Fruit fly (Drosophila melanogaster): ENCODE measurements around the gene CG31036.

Gene CG31036

dm6 chr3R:29861432-29862249, 46.3 kb upstream of the CG31036 start, which contains the start of the genes CG15514 and RpS8 (continued):
- peak; percentile 1 for TF ChIP-seq NK7.1 (GFP tag; optimal IDR thresholded peaks at IDR 0.05)
- TF ChIP-seq caup (GFP tag; optimal IDR thresholded peaks at IDR 0.05; ENCODE audit: severe bottlenecking), result peak; percentile 86

- TF ChIP-seq chinmo (GFP tag; IDR thresholded peaks at IDR 0.05; ENCODE audit: partially characterized antibody) (0 out of 4 replicates have a peak, but pooled peaks have one; percentile 22), dysf (GFP tag; IDR thresholded peaks at IDR 0.05) (0 out of 3 replicates have a peak, but pooled peaks have one; percentile 33), Med (GFP tag) (peak; percentile 70), gsb (GFP tag; IDR thresholded peaks at IDR 0.05) (no peak), nerfin-1 (tag; optimal IDR thresholded peaks at IDR 0.05) (no peak), sob (GFP tag; IDR thresholded peaks at IDR 0.05) (peak; percentile 15; the same call in 1 of the 2 replicates), Atf6 (GFP tag; IDR thresholded peaks at IDR 0.05) (0 out of 2 replicates have a peak, but pooled peaks have one; percentile 18), Ada2b (GFP tag; IDR thresholded peaks at IDR 0.05) (no peak), CG16779 (GFP tag; IDR thresholded peaks at IDR 0.05) (peak; percentile 28; the same call in 1 of the 2 replicates), CG34376 (GFP tag; optimal IDR thresholded peaks at IDR 0.05) (no peak), zfh1 (GFP tag; IDR thresholded peaks at IDR 0.05) (peak; percentile 11; the same call in 1 of the 3 replicates), CG6791 (GFP tag; IDR thresholded peaks at IDR 0.05; ENCODE audit: partially characterized antibody) (0 out of 3 replicates have a peak, but pooled peaks have one; percentile 25), CG32532 (GFP tag; IDR thresholded peaks at IDR 0.05) (0 out of 2 replicates have a peak, but pooled peaks have one; percentile 11), NfI (GFP tag; optimal IDR thresholded peaks at IDR 0.05) (no peak)
Observed at dm6 chr3R:29862795-29863194, 45.1 kb upstream of the CG31036 start.

- TF ChIP-seq bcd (GFP tag; optimal IDR thresholded peaks at IDR 0.05), result no peak
- TF ChIP-seq lab (GFP tag; optimal IDR thresholded peaks at IDR 0.05), result peak; percentile 43
- TF ChIP-seq CG13287 (GFP tag; IDR thresholded peaks at IDR 0.05; ENCODE audit: partially characterized antibody), result no peak
- no peak for TF ChIP-seq HLH3B (GFP tag; IDR thresholded peaks at IDR 0.05)
- no peak for TF ChIP-seq schlank (tag; optimal IDR thresholded peaks at IDR 0.05)
- TF ChIP-seq CG6854 (GFP tag; optimal IDR thresholded peaks at IDR 0.05), result peak; percentile 18
- TF ChIP-seq CG31365 (tag; optimal IDR thresholded peaks at IDR 0.05), result peak; percentile 11
- no peak for TF ChIP-seq CG32772 (GFP tag; IDR thresholded peaks at IDR 0.05)
- no peak for TF ChIP-seq Dfd (GFP tag; optimal IDR thresholded peaks at IDR 0.05)
- TF ChIP-seq CG18599 (GFP tag; optimal IDR thresholded peaks at IDR 0.05), result peak; percentile 60
- no peak for TF ChIP-seq D (optimal IDR thresholded peaks at IDR 0.05)
- no peak for TF ChIP-seq D (GFP tag; optimal IDR thresholded peaks at IDR 0.05)
- no peak for TF ChIP-seq wdn (GFP tag; IDR thresholded peaks at IDR 0.05)
- peak; percentile 16 for TF ChIP-seq Med (GFP tag)
- TF ChIP-seq CG15479 (GFP tag; optimal IDR thresholded peaks at IDR 0.05), result no peak
- no peak for TF ChIP-seq so (GFP tag; IDR thresholded peaks at IDR 0.05)
- TF ChIP-seq oc (tag; optimal IDR thresholded peaks at IDR 0.05), result no peak
- no peak for TF ChIP-seq psq (GFP tag; optimal IDR thresholded peaks at IDR 0.05)
- no peak for TF ChIP-seq sd (tag; optimal IDR thresholded peaks at IDR 0.05)
- no peak for TF ChIP-seq hb (GFP tag; IDR thresholded peaks at IDR 0.05; ENCODE audit: partially characterized antibody)
- TF ChIP-seq Optix (GFP tag; IDR thresholded peaks at IDR 0.05), result no peak
- TF ChIP-seq ranshi (GFP tag; IDR thresholded peaks at IDR 0.05), result no peak
- TF ChIP-seq CG12071 (GFP tag; optimal IDR thresholded peaks at IDR 0.05), result peak; percentile 12
- peak; percentile 48 for TF ChIP-seq BtbVII (GFP tag; optimal IDR thresholded peaks at IDR 0.05)
- TF ChIP-seq CG2202 (tag; optimal IDR thresholded peaks at IDR 0.05), result no peak
- TF ChIP-seq fd3F (GFP tag; optimal IDR thresholded peaks at IDR 0.05), result no peak
- no peak for TF ChIP-seq CG1233 (GFP tag; optimal IDR thresholded peaks at IDR 0.05)
- no peak for TF ChIP-seq usp (GFP tag; optimal IDR thresholded peaks at IDR 0.05)
- TF ChIP-seq CG2889 (GFP tag; IDR thresholded peaks at IDR 0.05), result no peak
- TF ChIP-seq CG9437 (GFP tag; optimal IDR thresholded peaks at IDR 0.05), result no peak
- TF ChIP-seq Hr78 (GFP tag; optimal IDR thresholded peaks at IDR 0.05), result no peak
Observed at dm6 chr3R:29866706-29867105, 41.2 kb upstream of the CG31036 start.
